Worm (Caenorhabditis elegans): Measurements from ENCODE around the gene D2062.1.
"Not testable (repeated sequence)": the region's sequence is repeated elsewhere in the genome, so short reads cannot be mapped to it uniquely, and the experiment has no call there.

D2062.1 gene

ce11 chrII:2665606-2666005, 34.3 kb downstream of the D2062.1 start, which contains the start of gene F22E5.22:
F22E5.22 (plus strand) TSS chrII:2665906.
- TF ChIP-seq F49E8.2 (tag; optimal IDR thresholded peaks at IDR 0.05; ENCODE audit: insufficient read depth): no peak
- TF ChIP-seq cebp-1 (GFP tag; IDR thresholded peaks at IDR 0.05): no peak
- no peak for TF ChIP-seq cebp-1 (tag; optimal IDR thresholded peaks at IDR 0.05)
- no peak for TF ChIP-seq dpl-1 (GFP tag; optimal IDR thresholded peaks at IDR 0.05)
- no peak for TF ChIP-seq attf-3 (GFP tag; conservative IDR thresholded peaks at IDR 0.05)
- no peak for TF ChIP-seq ztf-6 (GFP tag; IDR thresholded peaks at IDR 0.05)
- no peak for TF ChIP-seq ztf-22 (GFP tag; optimal IDR thresholded peaks at IDR 0.05)
- TF ChIP-seq chd-7 (tag; optimal IDR thresholded peaks at IDR 0.05): no peak
- TF ChIP-seq madf-3 (GFP tag; IDR thresholded peaks at IDR 0.05): no peak

- TF ChIP-seq nhr-179 (tag; optimal IDR thresholded peaks at IDR 0.05); nhr-90 (tag; optimal IDR thresholded peaks at IDR 0.05); madf-8 (GFP tag; conservative IDR thresholded peaks at IDR 0.05): not testable (repeated sequence)
These were observed 41.1 kb downstream of the D2062.1 start, which contains the start of gene sri-57 for ce11 chrII:2672320-2672719. sri-57 (minus strand) TSS chrII:2672420.

- not testable (repeated sequence) for TF ChIP-seq zim-3 (tag; optimal IDR thresholded peaks at IDR 0.05); nfyb-1 (GFP tag; IDR thresholded peaks at IDR 0.05); atf-7 (tag; optimal IDR thresholded peaks at IDR 0.05)
These were observed 42.3 kb downstream of the D2062.1 start, which contains the start of the genes F22E5.20 and F22E5.1 for ce11 chrII:2673534-2673933. F22E5.20 (minus strand) TSS chrII:2673634. F22E5.1 (plus strand) TSS chrII:2673775.

- TF ChIP-seq madf-8 (GFP tag; conservative IDR thresholded peaks at IDR 0.05) (peak; percentile 62), F52B5.7 (tag; optimal IDR thresholded peaks at IDR 0.05) (no peak), ztf-25 (GFP tag; IDR thresholded peaks at IDR 0.05) (no peak), xnd-1 (tag; optimal IDR thresholded peaks at IDR 0.05) (no peak), dox-1 (GFP tag; IDR thresholded peaks at IDR 0.05) (0 out of 2 replicates have a peak, but pooled peaks have one; percentile 17), ztf-26 (tag; optimal IDR thresholded peaks at IDR 0.05) (no peak), aptf-2 (GFP tag; conservative IDR thresholded peaks at IDR 0.05) (peak; percentile 77), madf-6 (GFP tag; IDR thresholded peaks at IDR 0.05) (peak; percentile 74), efl-1 (GFP tag; optimal IDR thresholded peaks at IDR 0.05) (peak; percentile 63), atf-7 (tag; optimal IDR thresholded peaks at IDR 0.05) (peak; percentile 36), ekl-4 (GFP tag; IDR thresholded peaks at IDR 0.05) (0 out of 2 replicates have a peak, but pooled peaks have one; percentile 10), egrh-3 (GFP tag; IDR thresholded peaks at IDR 0.05) (no peak), nhr-179 (tag; optimal IDR thresholded peaks at IDR 0.05) (no peak), nhr-80 (tag; optimal IDR thresholded peaks at IDR 0.05) (peak; percentile 84), nhr-90 (tag; optimal IDR thresholded peaks at IDR 0.05) (no peak), snpc-4 (GFP tag; optimal IDR thresholded peaks at IDR 0.05) (no peak), snpc-4 (tag; optimal IDR thresholded peaks at IDR 0.05) (peak in 1 of 4 experiments; percentile 36)
These were observed 46.4 kb downstream of the D2062.1 start, which contains the start of gene F22E5.17 for ce11 chrII:2677534-2678168. F22E5.17 (plus strand) TSS chrII:2678041.

ce11 chrII:2681118-2681517, 49.8 kb downstream of the D2062.1 start, which contains the start of gene F34D6.1:
F34D6.1 (minus strand) TSS chrII:2681218.
- TF ChIP-seq efl-1 (GFP tag; optimal IDR thresholded peaks at IDR 0.05) (no peak), B0261.1 (tag; optimal IDR thresholded peaks at IDR 0.05) (no peak), cebp-1 (GFP tag; IDR thresholded peaks at IDR 0.05) (no peak), cebp-1 (tag; optimal IDR thresholded peaks at IDR 0.05) (no peak), sea-2 (GFP tag; IDR thresholded peaks at IDR 0.05) (no peak), hsf-1 (GFP tag; IDR thresholded peaks at IDR 0.05) (no peak), ccch-3 (GFP tag; optimal IDR thresholded peaks at IDR 0.05) (no peak), unc-130 (GFP tag; optimal IDR thresholded peaks at IDR 0.05) (no peak), ztf-25 (GFP tag; IDR thresholded peaks at IDR 0.05) (no peak), dpff-1 (tag; optimal IDR thresholded peaks at IDR 0.05) (no peak), tbp1 (GFP tag; optimal IDR thresholded peaks at IDR 0.05) (no peak), attf-5 (GFP tag; optimal IDR thresholded peaks at IDR 0.05) (no peak), nfyb-1 (GFP tag; IDR thresholded peaks at IDR 0.05) (no peak), nhr-27 (tag; optimal IDR thresholded peaks at IDR 0.05) (no peak), F52B5.7 (tag; optimal IDR thresholded peaks at IDR 0.05) (no peak), tlf-1 (GFP tag; optimal IDR thresholded peaks at IDR 0.05) (no peak), Y53F4B.3 (GFP tag; IDR thresholded peaks at IDR 0.05) (no peak), ztf-28 (GFP tag; IDR thresholded peaks at IDR 0.05) (no peak), attf-3 (GFP tag; conservative IDR thresholded peaks at IDR 0.05) (no peak)

Data from whole organism, young adult.